Fruit fly (Drosophila melanogaster) whole organism, pupa: ENCODE measurements around the gene CG4297.
A peak's percentile ranks its signal among the peaks of the same experiment; 100 is the strongest.

Experiments used
- CG34367 ChIP-seq: fragments of 200-800 bp; sonication (Bioruptor generic); optimal IDR thresholded peaks from 2 replicates; lab custom pipeline; 2018; ENCODE audit warnings: missing biosample characterization, mild to moderate bottlenecking, missing genetic modification characterization
- CG4496 ChIP-seq: fragments of 200-800 bp; sonication (Bioruptor generic); IDR thresholded peaks from 3 replicates; pipeline ENCODE4 v1.3.6; 2022; ENCODE audit warnings: missing biosample characterization, missing genetic modification characterization
- CG8159 ChIP-seq: fragments of 200-800 bp; sonication (Bioruptor generic); optimal IDR thresholded peaks from 3 replicates; lab custom pipeline; 2018; ENCODE audit warnings: missing biosample characterization, mild to moderate bottlenecking, missing genetic modification characterization, moderate library complexity
- CG9948 ChIP-seq: fragments of 200-800 bp; sonication (Bioruptor generic); optimal IDR thresholded peaks from 2 replicates; lab custom pipeline; 2018; ENCODE audit warnings: missing biosample characterization, mild to moderate bottlenecking, missing genetic modification characterization, moderate library complexity
- Ets98B ChIP-seq: fragments of 200-800 bp; sonication (Bioruptor generic); IDR thresholded peaks from 2 replicates; pipeline ENCODE4 v1.3.6; 2022; ENCODE audit warnings: missing biosample characterization, missing genetic modification characterization
- Pif1A ChIP-seq: fragments of 200-800 bp; sonication (Bioruptor generic); optimal IDR thresholded peaks from 3 replicates; lab custom pipeline; 2016; ENCODE audit warnings: missing biosample characterization, missing genetic modification characterization
- Pif1B ChIP-seq: fragments of 200-800 bp; sonication (Bioruptor generic); optimal IDR thresholded peaks from 3 replicates; lab custom pipeline; 2016; ENCODE audit warnings: missing biosample characterization, missing genetic modification characterization
- gl ChIP-seq: fragments of 200-800 bp; sonication (Bioruptor generic); optimal IDR thresholded peaks from 2 replicates; lab custom pipeline; 2018; ENCODE audit warnings: missing biosample characterization, mild to moderate bottlenecking, missing genetic modification characterization

DNA sequence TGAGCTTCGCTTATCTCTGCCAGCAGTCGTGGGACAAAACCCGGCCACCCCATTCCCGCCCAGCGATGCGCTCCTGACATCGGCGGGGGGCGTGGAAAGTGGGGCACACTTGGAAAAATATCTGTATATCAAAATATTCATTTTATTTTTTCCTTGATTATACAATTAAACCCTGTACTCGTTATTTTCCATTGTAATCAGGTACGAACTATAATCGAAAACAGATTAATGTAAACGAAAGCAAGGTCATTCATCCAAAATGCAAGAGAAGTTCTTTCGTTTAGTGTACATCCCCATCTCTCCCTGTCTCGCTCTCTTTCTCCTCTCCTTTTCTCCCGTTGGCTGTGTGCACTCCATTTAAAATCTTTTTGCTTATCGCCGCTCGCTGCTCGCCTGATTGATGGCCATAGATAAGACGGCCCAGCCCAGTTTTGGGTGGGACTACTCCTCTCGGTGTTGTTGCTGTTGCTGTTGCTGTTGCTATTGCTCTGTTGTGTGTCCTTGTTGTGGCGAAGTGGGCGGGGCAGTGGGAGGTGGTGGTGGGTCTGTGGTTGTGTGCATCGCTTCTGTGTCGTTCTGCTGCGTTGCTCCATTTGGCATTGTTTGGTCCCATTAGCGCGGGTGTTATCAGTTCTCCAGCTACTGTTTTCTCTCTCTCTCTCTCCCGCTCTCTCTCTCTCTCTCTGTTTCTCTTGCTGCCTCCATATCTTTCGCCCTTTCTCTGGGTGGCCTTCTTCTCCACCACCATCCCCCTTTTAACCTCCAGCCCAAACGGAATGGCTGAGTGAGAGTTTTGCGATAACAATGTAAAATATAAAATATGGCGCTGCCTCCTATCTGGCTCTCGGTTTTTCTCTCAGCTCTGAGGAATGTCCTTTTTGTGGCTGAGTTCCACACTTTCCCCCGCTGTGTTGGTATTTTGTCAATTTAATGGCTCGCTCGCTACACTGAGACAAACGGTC, 44.3 kb upstream of the CG4297 start:
- TF ChIP-seq gl (tag; lab: Kevin White, UChicago) (peak; percentile 67), Ets98B (peak; percentile 67), CG4496 (peak; percentile 83), CG34367 (tag; lab: Kevin White, UChicago) (peak; percentile 62), CG9948 (peak; percentile 82), Pif1A (peak; percentile 49), CG8159 (tag; lab: Kevin White, UChicago) (peak; percentile 87), Pif1B (GFP tag; lab: Kevin White, UChicago) (peak; percentile 24)
